Worm (Caenorhabditis elegans): ENCODE measurements around the gene unc-3.
A peak's percentile ranks its signal among the peaks of the same experiment; 100 is the strongest.

Gene unc-3

ce11 chrX:14756606-14757005, 16.7 kb upstream of the unc-3 start:
- no peak for TF ChIP-seq dmd-8 (GFP tag; IDR thresholded peaks at IDR 0.05)
- no peak for TF ChIP-seq aha-1 (tag)
- no peak for TF ChIP-seq Y105C5A.15 (GFP tag; IDR thresholded peaks at IDR 0.05)
- no peak for TF ChIP-seq nhr-102 (tag; optimal IDR thresholded peaks at IDR 0.05)
- peak; percentile 8; the same call in 1 of the 2 replicates for TF ChIP-seq T26A8.4 (GFP tag; IDR thresholded peaks at IDR 0.05)
- no peak for TF ChIP-seq nhr-41 (GFP tag; IDR thresholded peaks at IDR 0.05)
- TF ChIP-seq cey-2 (tag; optimal IDR thresholded peaks at IDR 0.05; ENCODE audit: borderline replicate concordance, insufficient read depth) = no peak
- TF ChIP-seq hmg-1.1 (GFP tag; IDR thresholded peaks at IDR 0.05) = peak; percentile 35; the same call in 1 of the 2 replicates
- no peak for TF ChIP-seq hlh-30 (tag; optimal IDR thresholded peaks at IDR 0.05; ENCODE audit: insufficient read depth)
- peak; percentile 41 for TF ChIP-seq mes-2 (tag; optimal IDR thresholded peaks at IDR 0.05; ENCODE audit: poor library complexity, severe bottlenecking)
- peak; percentile 69 for TF ChIP-seq set-16 (GFP tag; IDR thresholded peaks at IDR 0.05)
- TF ChIP-seq F10B5.3 (tag; optimal IDR thresholded peaks at IDR 0.05) = no peak
- TF ChIP-seq egl-43 (GFP tag; IDR thresholded peaks at IDR 0.05) = peak; percentile 37; the same call in 1 of the 2 replicates
- no peak for TF ChIP-seq D1046.2 (GFP tag; IDR thresholded peaks at IDR 0.05)
- no peak for TF ChIP-seq tra-1 (GFP tag; IDR thresholded peaks at IDR 0.05)
- no peak for TF ChIP-seq ceh-20 (GFP tag; IDR thresholded peaks at IDR 0.05)
- TF ChIP-seq nhr-42 (GFP tag; IDR thresholded peaks at IDR 0.05) = 0 out of 2 replicates have a peak, but pooled peaks have one; percentile 39

ce11 chrX:14757641-14758220, 15.6 kb upstream of the unc-3 start:
- TF ChIP-seq ama-1 (optimal IDR thresholded peaks at IDR 0.05) = no peak
- peak in 1 of 2 experiments; percentile 91 for TF ChIP-seq unc-62 (GFP tag; optimal IDR thresholded peaks at IDR 0.05 in 1 of 2)
- no peak for TF ChIP-seq unc-62 (tag; optimal IDR thresholded peaks at IDR 0.05)
- no peak for TF ChIP-seq rbr-2 (tag; optimal IDR thresholded peaks at IDR 0.05)
- TF ChIP-seq mes-2 (tag; optimal IDR thresholded peaks at IDR 0.05; ENCODE audit: poor library complexity, severe bottlenecking) = no peak
- no peak for TF ChIP-seq ces-1 (GFP tag; optimal IDR thresholded peaks at IDR 0.05)
- no peak for TF ChIP-seq lin-1 (GFP tag; IDR thresholded peaks at IDR 0.05)
- TF ChIP-seq zip-11 (GFP tag; IDR thresholded peaks at IDR 0.05) = no peak

- TF ChIP-seq T20F7.1 (GFP tag; optimal IDR thresholded peaks at IDR 0.05) (no peak), ceh-82 (tag; optimal IDR thresholded peaks at IDR 0.05) (no peak)
Measured at ce11 chrX:14759549-14759948, 13.8 kb upstream of the unc-3 start.

ce11 chrX:14760166-14760565, 13.2 kb upstream of the unc-3 start:
- TF ChIP-seq ceh-28 (tag; optimal IDR thresholded peaks at IDR 0.05) = no peak
- TF ChIP-seq unc-62 (GFP tag; optimal IDR thresholded peaks at IDR 0.05 in 1 of 2) = peak in 1 of 2 experiments; percentile 68
- TF ChIP-seq unc-62 (tag; optimal IDR thresholded peaks at IDR 0.05) = no peak
- TF ChIP-seq ZK546.5 (tag; optimal IDR thresholded peaks at IDR 0.05) = no peak
- TF ChIP-seq tag-97 (GFP tag; IDR thresholded peaks at IDR 0.05) = no peak
- peak; percentile 89 for TF ChIP-seq aha-1 (tag)

ce11 chrX:14761021-14761420, 12.3 kb upstream of the unc-3 start, which contains the start of gene C05G5.5:
Gene C05G5.5, minus strand, starts transcription at chrX:14761121.
- TF ChIP-seq cey-2 (tag; optimal IDR thresholded peaks at IDR 0.05; ENCODE audit: borderline replicate concordance, insufficient read depth) = no peak
- TF ChIP-seq F44E2.7 (GFP tag; IDR thresholded peaks at IDR 0.05) = no peak
- TF ChIP-seq madf-5 (GFP tag; IDR thresholded peaks at IDR 0.05) = no peak
- TF ChIP-seq dmd-9 (GFP tag; IDR thresholded peaks at IDR 0.05) = no peak
- no peak for TF ChIP-seq hmg-1.1 (GFP tag; IDR thresholded peaks at IDR 0.05)
- no peak for TF ChIP-seq fos-1 (tag; optimal IDR thresholded peaks at IDR 0.05)
- no peak for TF ChIP-seq jun-1 (tag; optimal IDR thresholded peaks at IDR 0.05)
- no peak for TF ChIP-seq vab-7 (GFP tag; IDR thresholded peaks at IDR 0.05)

All from whole organism, L4 larva.